Comparison of ENCODE assay signal across 6 worm cellular contexts in genomic region chrIII:5438064-5438463, ce11.
A peak's percentile ranks its signal among the peaks of the same experiment; 100 is the strongest.
TF ChIP-seq lines count a peak whose summit lies in the region.

No protein-coding gene starts in this region.

TF ChIP-seq in whole organism, L2 larva, 48 proteins besides CTCF, POLR2A, EP300 and RAD21:
- TF ChIP-seq fos-1 (tag; optimal IDR thresholded peaks at IDR 0.05; lab: Kevin White, UChicago) (peak; percentile 35), alr-1 (tag; optimal IDR thresholded peaks at IDR 0.05; lab: Kevin White, UChicago) (no peak), ztf-1 (GFP tag; conservative IDR thresholded peaks at IDR 0.05; lab: Robert Waterston, UW) (no peak)

TF ChIP-seq in whole organism, L3 larva, 47 proteins besides CTCF, POLR2A, EP300 and RAD21:
- no peak for TF ChIP-seq nhr-76 (tag; optimal IDR thresholded peaks at IDR 0.05; lab: Kevin White, UChicago)
- peak in 1 of 3 experiments; percentile 70 for TF ChIP-seq elt-3 (tag; optimal IDR thresholded peaks at IDR 0.05; lab: Kevin White, UChicago)
- TF ChIP-seq fkh-10 (GFP tag; optimal IDR thresholded peaks at IDR 0.05; lab: Kevin White, UChicago): no peak
- TF ChIP-seq ztf-4 (tag; optimal IDR thresholded peaks at IDR 0.05; lab: Kevin White, UChicago): no peak
- TF ChIP-seq fos-1 (tag; optimal IDR thresholded peaks at IDR 0.05; lab: Kevin White, UChicago): no peak
- TF ChIP-seq ceh-28 (tag; optimal IDR thresholded peaks at IDR 0.05; lab: Kevin White, UChicago): no peak
- no peak for TF ChIP-seq nhr-28 (tag; optimal IDR thresholded peaks at IDR 0.05; lab: Kevin White, UChicago)
- no peak for TF ChIP-seq pha-4 (tag; optimal IDR thresholded peaks at IDR 0.05; lab: Kevin White, UChicago)
- TF ChIP-seq ama-1 (optimal IDR thresholded peaks at IDR 0.05; lab: Kevin White, UChicago): no peak
- TF ChIP-seq elt-2 (tag; optimal IDR thresholded peaks at IDR 0.05; lab: Kevin White, UChicago): peak; percentile 44
- TF ChIP-seq ZK546.5 (tag; optimal IDR thresholded peaks at IDR 0.05; lab: Kevin White, UChicago): no peak
TF ChIP-seq in whole organism, L3 larva: peak in this region for 2.

TF ChIP-seq in whole organism, L4 larva, 104 proteins besides CTCF, POLR2A, EP300 and RAD21 (continues in another document):
- TF ChIP-seq lin-15B (tag; optimal IDR thresholded peaks at IDR 0.05; lab: Kevin White, UChicago) (no peak), T20F7.1 (GFP tag; optimal IDR thresholded peaks at IDR 0.05; lab: Kevin White, UChicago) (no peak), skn-1 (tag; optimal IDR thresholded peaks at IDR 0.05; lab: Kevin White, UChicago) (no peak), daf-16 (GFP tag; optimal IDR thresholded peaks at IDR 0.05; lab: Kevin White, UChicago) (no peak), daf-16 (tag; optimal IDR thresholded peaks at IDR 0.05; lab: Kevin White, UChicago) (no peak), hlh-11 (tag; optimal IDR thresholded peaks at IDR 0.05; lab: Kevin White, UChicago) (peak; percentile 58), ama-1 (optimal IDR thresholded peaks at IDR 0.05; lab: Kevin White, UChicago) (no peak), hlh-30 (tag; optimal IDR thresholded peaks at IDR 0.05; lab: Kevin White, UChicago; ENCODE audit: insufficient read depth) (no peak), Y5F2A.4 (GFP tag; optimal IDR thresholded peaks at IDR 0.05; lab: Kevin White, UChicago) (no peak), spr-1 (tag; optimal IDR thresholded peaks at IDR 0.05; lab: Kevin White, UChicago) (no peak), unc-130 (GFP tag; optimal IDR thresholded peaks at IDR 0.05; lab: Kevin White, UChicago) (no peak), Y105C5A.15 (GFP tag; IDR thresholded peaks at IDR 0.05; lab: Robert Waterston, UW) (no peak), Y75B8A.6 (GFP tag; IDR thresholded peaks at IDR 0.05; lab: Robert Waterston, UW) (no peak), ceh-20 (GFP tag; IDR thresholded peaks at IDR 0.05; lab: Robert Waterston, UW) (no peak), F26F4.8 (GFP tag; conservative IDR thresholded peaks at IDR 0.05; lab: Robert Waterston, UW) (no peak), dmd-6 (GFP tag; IDR thresholded peaks at IDR 0.05; lab: Robert Waterston, UW) (peak; percentile 55), gei-8 (GFP tag; optimal IDR thresholded peaks at IDR 0.05; lab: Kevin White, UChicago) (no peak), pqm-1 (tag; optimal IDR thresholded peaks at IDR 0.05; lab: Kevin White, UChicago) (peak; percentile 31), rbr-2 (tag; optimal IDR thresholded peaks at IDR 0.05; lab: Kevin White, UChicago) (no peak), ztf-7 (tag; optimal IDR thresholded peaks at IDR 0.05; lab: Kevin White, UChicago) (no peak), snpc-4 (tag; optimal IDR thresholded peaks at IDR 0.05; lab: Kevin White, UChicago) (no peak)

TF ChIP-seq in whole organism, late embryonic, 69 proteins besides CTCF, POLR2A, EP300 and RAD21:
- no peak for TF ChIP-seq ceh-9 (tag; optimal IDR thresholded peaks at IDR 0.05; lab: Kevin White, UChicago)
- peak; percentile 26 for TF ChIP-seq unc-55 (GFP tag; optimal IDR thresholded peaks at IDR 0.05; lab: Kevin White, UChicago)
- TF ChIP-seq che-1 (tag; optimal IDR thresholded peaks at IDR 0.05; lab: Kevin White, UChicago): no peak
- no peak for TF ChIP-seq nfya-1 (tag; optimal IDR thresholded peaks at IDR 0.05; lab: Kevin White, UChicago)
- TF ChIP-seq ceh-34 (tag; optimal IDR thresholded peaks at IDR 0.05; lab: Kevin White, UChicago): peak; percentile 51
- no peak for TF ChIP-seq ceh-48 (tag; optimal IDR thresholded peaks at IDR 0.05; lab: Kevin White, UChicago)
- TF ChIP-seq syd-9 (tag; optimal IDR thresholded peaks at IDR 0.05; lab: Kevin White, UChicago): no peak
- TF ChIP-seq elt-2 (tag; optimal IDR thresholded peaks at IDR 0.05; lab: Kevin White, UChicago): peak; percentile 13
- TF ChIP-seq pax-1 (tag; optimal IDR thresholded peaks at IDR 0.05; lab: Kevin White, UChicago): no peak
- no peak for TF ChIP-seq sox-4 (tag; optimal IDR thresholded peaks at IDR 0.05; lab: Kevin White, UChicago)
- TF ChIP-seq Y22D7AL.16 (tag; optimal IDR thresholded peaks at IDR 0.05; lab: Kevin White, UChicago): no peak

TF ChIP-seq in whole organism, mixed stage, embryonic, 35 proteins besides CTCF, POLR2A, EP300 and RAD21:
- no peak for TF ChIP-seq unc-62 (GFP tag; optimal IDR thresholded peaks at IDR 0.05; lab: Kevin White, UChicago)
- peak; percentile 65 for TF ChIP-seq hlh-1 (tag; optimal IDR thresholded peaks at IDR 0.05; lab: Kevin White, UChicago)
- peak; percentile 39 for TF ChIP-seq cnd-1 (tag; optimal IDR thresholded peaks at IDR 0.05; lab: Kevin White, UChicago)
- TF ChIP-seq elt-1 (tag; optimal IDR thresholded peaks at IDR 0.05; lab: Kevin White, UChicago; ENCODE audit: borderline replicate concordance, insufficient read depth): no peak
- TF ChIP-seq zip-8 (tag; optimal IDR thresholded peaks at IDR 0.05; lab: Kevin White, UChicago): no peak
- no peak for TF ChIP-seq ztf-11 (tag; optimal IDR thresholded peaks at IDR 0.05; lab: Kevin White, UChicago)

TF ChIP-seq in whole organism, young adult, 124 proteins besides CTCF, POLR2A, EP300 and RAD21:
- TF ChIP-seq ztf-28 (GFP tag; IDR thresholded peaks at IDR 0.05; lab: Robert Waterston, UW) (0 out of 2 replicates have a peak, but pooled peaks have one; percentile 4), egrh-3 (GFP tag; IDR thresholded peaks at IDR 0.05; lab: Robert Waterston, UW) (no peak), nhr-80 (tag; optimal IDR thresholded peaks at IDR 0.05; lab: Kevin White, UChicago) (peak; percentile 67)
